Fruit fly (Drosophila melanogaster): ENCODE results near the gene CG5171.
A peak's percentile ranks its signal among the peaks of the same experiment; 100 is the strongest.

CG5171 gene

DNA sequence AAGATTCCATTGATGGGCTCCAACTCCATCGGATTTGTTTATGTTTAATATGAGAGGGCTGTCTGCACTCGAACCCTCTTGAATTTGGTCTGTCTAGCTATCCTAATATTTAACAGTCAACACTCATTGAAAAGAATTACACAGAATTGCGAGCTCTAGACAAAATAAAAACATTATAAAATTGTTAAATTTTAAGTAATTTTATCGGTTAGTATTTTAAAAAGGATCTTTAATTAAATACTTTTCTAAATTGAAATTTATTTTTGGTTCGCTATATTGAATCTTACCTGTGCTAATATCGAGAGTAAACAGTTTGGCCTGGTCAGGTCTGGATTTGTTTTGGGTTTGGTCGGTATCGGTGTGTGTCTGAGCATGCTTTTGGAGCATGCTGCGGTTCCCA is 492 bp downstream of the CG5171 start:
- TF ChIP-seq Sp1 (GFP tag; optimal IDR thresholded peaks at IDR 0.05), result peak; percentile 15
- TF ChIP-seq h (GFP tag; optimal IDR thresholded peaks at IDR 0.05), result peak; percentile 23
- no peak for TF ChIP-seq usp (GFP tag; optimal IDR thresholded peaks at IDR 0.05)
- no peak for TF ChIP-seq pan (optimal IDR thresholded peaks at IDR 0.05)
- TF ChIP-seq Jra (GFP tag; optimal IDR thresholded peaks at IDR 0.05), result no peak
- no peak for TF ChIP-seq rgr (GFP tag; optimal IDR thresholded peaks at IDR 0.05)
- no peak for TF ChIP-seq Dif (GFP tag; optimal IDR thresholded peaks at IDR 0.05; ENCODE audit: partially characterized antibody)
- TF ChIP-seq GATAd (GFP tag; optimal IDR thresholded peaks at IDR 0.05), result no peak
- TF ChIP-seq fru (GFP tag; optimal IDR thresholded peaks at IDR 0.05), result peak; percentile 23
- TF ChIP-seq OdsH (GFP tag; optimal IDR thresholded peaks at IDR 0.05), result peak; percentile 28
- no peak for TF ChIP-seq Dfd (GFP tag; optimal IDR thresholded peaks at IDR 0.05)
- no peak for TF ChIP-seq Hr78 (GFP tag; optimal IDR thresholded peaks at IDR 0.05)
- TF ChIP-seq CG9705 (GFP tag; optimal IDR thresholded peaks at IDR 0.05), result no peak
- TF ChIP-seq Rel (GFP tag; optimal IDR thresholded peaks at IDR 0.05), result no peak
- no peak for TF ChIP-seq Rel (tag; optimal IDR thresholded peaks at IDR 0.05)
- no peak for TF ChIP-seq dl (GFP tag; optimal IDR thresholded peaks at IDR 0.05; ENCODE audit: insufficient read depth in 1 of 2, partially characterized antibody in 2 of 2)
- TF ChIP-seq CG32264 (GFP tag; optimal IDR thresholded peaks at IDR 0.05), result no peak
- peak in 1 of 2 experiments; percentile 40 for TF ChIP-seq foxo (GFP tag; optimal IDR thresholded peaks at IDR 0.05)
- TF ChIP-seq ey (GFP tag; optimal IDR thresholded peaks at IDR 0.05), result peak; percentile 15
- TF ChIP-seq Abd-B (GFP tag; optimal IDR thresholded peaks at IDR 0.05), result no peak
- no peak for TF ChIP-seq Mio (GFP tag; optimal IDR thresholded peaks at IDR 0.05)
- no peak for TF ChIP-seq dsf (GFP tag; optimal IDR thresholded peaks at IDR 0.05; ENCODE audit: borderline replicate concordance)
- peak; percentile 33 for TF ChIP-seq sv (GFP tag; optimal IDR thresholded peaks at IDR 0.05)
- TF ChIP-seq tai (GFP tag; optimal IDR thresholded peaks at IDR 0.05), result peak; percentile 19
- no peak for TF ChIP-seq N (GFP tag; optimal IDR thresholded peaks at IDR 0.05)
- TF ChIP-seq Hnf4 (GFP tag; optimal IDR thresholded peaks at IDR 0.05), result peak; percentile 26
- peak; percentile 26 for TF ChIP-seq HLH106 (tag; optimal IDR thresholded peaks at IDR 0.05)
- TF ChIP-seq woc (GFP tag; optimal IDR thresholded peaks at IDR 0.05), result no peak

DNA sequence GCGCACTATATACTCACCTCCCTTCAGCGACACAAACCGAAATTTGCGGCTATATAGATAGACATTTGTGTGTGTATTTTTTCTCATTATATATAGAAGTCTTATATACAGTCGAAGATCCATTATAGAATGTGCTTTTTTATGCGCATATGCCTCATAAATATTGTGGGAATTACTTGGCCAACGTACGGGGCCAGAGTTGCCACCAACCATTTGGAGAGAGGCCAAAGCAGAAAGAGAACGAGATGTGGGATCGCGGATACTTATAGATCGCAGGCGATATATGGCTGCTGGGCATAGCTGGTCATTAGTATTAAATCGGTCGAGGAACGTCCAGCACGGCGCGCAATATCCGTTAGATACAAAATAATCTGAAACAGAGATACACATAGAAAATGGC is 3.8 kb downstream of the CG5171 start, which contains the start of gene CG5177:
Gene CG5177, plus strand, starts transcription at position 305 of the 400 bp plus-strand sequence.
- TF ChIP-seq fru (GFP tag; optimal IDR thresholded peaks at IDR 0.05), result no peak
- TF ChIP-seq Dif (GFP tag; optimal IDR thresholded peaks at IDR 0.05; ENCODE audit: partially characterized antibody), result no peak
- no peak for TF ChIP-seq Rel (GFP tag; optimal IDR thresholded peaks at IDR 0.05)
- TF ChIP-seq Rel (tag; optimal IDR thresholded peaks at IDR 0.05), result peak; percentile 49

DNA sequence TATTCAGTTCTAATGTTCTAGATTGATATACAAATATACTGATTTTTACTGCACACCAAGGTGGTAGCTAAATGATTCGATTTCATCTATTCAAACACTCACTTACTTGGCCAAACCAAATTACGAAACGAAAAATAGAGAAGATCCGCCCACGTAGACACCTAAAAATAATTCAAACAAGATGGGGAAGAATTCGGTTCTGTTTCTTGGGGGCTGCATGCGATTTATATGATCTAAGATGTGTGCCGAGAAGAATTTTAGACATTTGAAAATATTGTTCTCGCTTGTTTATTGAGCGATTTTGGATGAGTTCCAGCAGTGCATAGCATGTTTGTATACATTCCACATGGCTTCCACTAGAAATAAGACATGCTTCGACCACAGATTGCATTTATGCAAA is 6.5 kb downstream of the CG5171 start:
- no peak for TF ChIP-seq Abd-B (GFP tag; optimal IDR thresholded peaks at IDR 0.05)
- no peak for TF ChIP-seq Myc (optimal IDR thresholded peaks at IDR 0.05)

DNA sequence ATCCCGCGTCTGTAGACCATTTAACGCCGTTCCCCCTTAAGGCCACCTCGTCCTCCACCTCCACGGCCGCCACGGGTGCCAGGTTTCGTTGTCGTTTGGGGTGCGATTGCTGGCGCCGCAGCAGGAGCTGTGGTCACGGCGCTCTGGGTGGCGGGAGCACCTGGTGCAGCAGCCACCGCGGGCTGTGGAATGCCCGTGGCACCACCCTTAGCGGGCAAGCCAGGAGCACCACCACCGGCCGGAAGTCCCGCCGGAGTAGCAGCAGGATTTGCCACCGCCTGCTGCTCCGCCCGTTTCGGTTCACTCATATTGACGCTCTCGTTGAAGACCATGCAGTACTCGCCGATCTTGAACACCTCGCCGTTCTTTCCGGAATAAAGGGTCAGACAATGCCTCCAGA is 7.9 kb downstream of the CG5171 start:
- TF ChIP-seq brk (GFP tag; optimal IDR thresholded peaks at IDR 0.05) (no peak), dsf (GFP tag; optimal IDR thresholded peaks at IDR 0.05; ENCODE audit: borderline replicate concordance) (no peak), GATAd (GFP tag; optimal IDR thresholded peaks at IDR 0.05) (no peak), jim (GFP tag; optimal IDR thresholded peaks at IDR 0.05) (no peak), usp (GFP tag; optimal IDR thresholded peaks at IDR 0.05) (no peak), ey (GFP tag; optimal IDR thresholded peaks at IDR 0.05) (no peak), Rel (GFP tag; optimal IDR thresholded peaks at IDR 0.05) (no peak), Rel (tag; optimal IDR thresholded peaks at IDR 0.05) (no peak), Hr78 (GFP tag; optimal IDR thresholded peaks at IDR 0.05) (no peak), pan (optimal IDR thresholded peaks at IDR 0.05) (no peak), Sp1 (GFP tag; optimal IDR thresholded peaks at IDR 0.05) (no peak), woc (GFP tag; optimal IDR thresholded peaks at IDR 0.05) (no peak), CrebA (GFP tag; optimal IDR thresholded peaks at IDR 0.05; ENCODE audit: borderline replicate concordance) (no peak), Jra (GFP tag; optimal IDR thresholded peaks at IDR 0.05) (no peak), Myc (optimal IDR thresholded peaks at IDR 0.05) (no peak), dl (GFP tag; optimal IDR thresholded peaks at IDR 0.05; ENCODE audit: insufficient read depth in 1 of 2, partially characterized antibody in 2 of 2) (no peak), Abd-B (GFP tag; optimal IDR thresholded peaks at IDR 0.05) (no peak), sage (GFP tag; optimal IDR thresholded peaks at IDR 0.05) (no peak)

DNA sequence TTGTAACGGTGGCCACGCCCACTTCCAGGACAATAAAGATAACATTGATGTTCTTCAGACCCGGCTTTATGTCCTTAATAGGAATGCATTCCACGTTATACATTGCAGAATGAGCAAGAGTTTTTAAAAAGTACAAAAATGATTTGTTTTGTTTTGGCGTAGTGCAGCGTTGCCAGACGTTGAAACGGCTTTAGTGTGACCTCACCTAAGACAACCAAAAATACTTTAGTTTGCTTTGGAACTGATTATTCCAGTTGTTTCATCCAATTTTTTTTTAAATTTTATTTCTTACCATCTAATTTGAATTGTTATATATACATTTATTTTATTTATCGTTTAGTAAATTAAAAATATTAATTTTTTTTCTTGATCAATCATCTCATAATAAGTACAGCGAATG is 8.5 kb downstream of the CG5171 start, which contains the start of gene CG5181:
Gene CG5181, minus strand, starts transcription at position 208 of the 400 bp plus-strand sequence.
- TF ChIP-seq CG32264 (GFP tag; optimal IDR thresholded peaks at IDR 0.05), result no peak
- no peak for TF ChIP-seq CrebA (GFP tag; optimal IDR thresholded peaks at IDR 0.05; ENCODE audit: borderline replicate concordance)
- TF ChIP-seq Abd-B (GFP tag; optimal IDR thresholded peaks at IDR 0.05), result no peak
